Fruit fly (Drosophila melanogaster): Measurements from ENCODE around the gene CG11768.

CG11768 gene

dm6 chr3R:8785451-8785850, 17.5 kb upstream of the CG11768 start:
- TF ChIP-seq usp (GFP tag; optimal IDR thresholded peaks at IDR 0.05): no peak
- no peak for TF ChIP-seq EcR (GFP tag; optimal IDR thresholded peaks at IDR 0.05)
- no peak for TF ChIP-seq Dll (optimal IDR thresholded peaks at IDR 0.05)

- TF ChIP-seq pan (optimal IDR thresholded peaks at IDR 0.05) (no peak), Dll (optimal IDR thresholded peaks at IDR 0.05) (no peak), CG8478 (optimal IDR thresholded peaks at IDR 0.05) (no peak), psq (optimal IDR thresholded peaks at IDR 0.05) (no peak), usp (GFP tag; optimal IDR thresholded peaks at IDR 0.05) (no peak)
These were observed 16.8 kb upstream of the CG11768 start for dm6 chr3R:8784788-8785187.

dm6 chr3R:8780689-8781088, 12.7 kb upstream of the CG11768 start, which contains the start of gene CG33189:
Gene CG33189 (minus strand): TSS chr3R:8780789.
- TF ChIP-seq Dll (optimal IDR thresholded peaks at IDR 0.05) (no peak), psq (optimal IDR thresholded peaks at IDR 0.05) (no peak), CG8478 (optimal IDR thresholded peaks at IDR 0.05) (no peak), usp (GFP tag; optimal IDR thresholded peaks at IDR 0.05) (no peak), EcR (GFP tag; optimal IDR thresholded peaks at IDR 0.05) (no peak), pan (optimal IDR thresholded peaks at IDR 0.05) (no peak)

- no peak for TF ChIP-seq pan (optimal IDR thresholded peaks at IDR 0.05)
- no peak for TF ChIP-seq usp (GFP tag; optimal IDR thresholded peaks at IDR 0.05)
- TF ChIP-seq psq (optimal IDR thresholded peaks at IDR 0.05): no peak
- TF ChIP-seq Dll (optimal IDR thresholded peaks at IDR 0.05): no peak
- TF ChIP-seq CG8478 (optimal IDR thresholded peaks at IDR 0.05): no peak
- no peak for TF ChIP-seq EcR (GFP tag; optimal IDR thresholded peaks at IDR 0.05)
These were observed 11.8 kb upstream of the CG11768 start, which contains the start of gene CG33191 for dm6 chr3R:8779823-8780222. Gene CG33191 (minus strand): TSS chr3R:8779923.

- no peak for TF ChIP-seq EcR (GFP tag; optimal IDR thresholded peaks at IDR 0.05)
- no peak for TF ChIP-seq Dll (optimal IDR thresholded peaks at IDR 0.05)
- TF ChIP-seq usp (GFP tag; optimal IDR thresholded peaks at IDR 0.05): no peak
- TF ChIP-seq psq (optimal IDR thresholded peaks at IDR 0.05): no peak
- TF ChIP-seq pan (optimal IDR thresholded peaks at IDR 0.05): no peak
- no peak for TF ChIP-seq CG8478 (optimal IDR thresholded peaks at IDR 0.05)
These were observed 5.1 kb upstream of the CG11768 start, which contains the start of gene CG34301 for dm6 chr3R:8773135-8773534. Gene CG34301 (plus strand): TSS chr3R:8773435.

dm6 chr3R:8772591-8772990, 4.6 kb upstream of the CG11768 start, which contains the start of gene CG13318:
Gene CG13318 (minus strand): TSS chr3R:8772691.
- TF ChIP-seq Dll (optimal IDR thresholded peaks at IDR 0.05): no peak
- no peak for TF ChIP-seq EcR (GFP tag; optimal IDR thresholded peaks at IDR 0.05)
- no peak for TF ChIP-seq psq (optimal IDR thresholded peaks at IDR 0.05)
- no peak for TF ChIP-seq pan (optimal IDR thresholded peaks at IDR 0.05)
- no peak for TF ChIP-seq CG8478 (optimal IDR thresholded peaks at IDR 0.05)
- no peak for TF ChIP-seq usp (GFP tag; optimal IDR thresholded peaks at IDR 0.05)

dm6 chr3R:8769094-8769493, 1.1 kb upstream of the CG11768 start, which contains the start of gene CG8236:
Gene CG8236 (plus strand): TSS chr3R:8769394.
- TF ChIP-seq EcR (GFP tag; optimal IDR thresholded peaks at IDR 0.05): no peak
- TF ChIP-seq CG8478 (optimal IDR thresholded peaks at IDR 0.05): no peak
- no peak for TF ChIP-seq Dll (optimal IDR thresholded peaks at IDR 0.05)
- no peak for TF ChIP-seq usp (GFP tag; optimal IDR thresholded peaks at IDR 0.05)
- TF ChIP-seq psq (optimal IDR thresholded peaks at IDR 0.05): no peak
- no peak for TF ChIP-seq pan (optimal IDR thresholded peaks at IDR 0.05)

dm6 chr3R:8748776-8749126, 19.2 kb downstream of the CG11768 start:
- TF ChIP-seq usp (GFP tag; optimal IDR thresholded peaks at IDR 0.05): no peak
- no peak for TF ChIP-seq psq (optimal IDR thresholded peaks at IDR 0.05)
- TF ChIP-seq CG8478 (optimal IDR thresholded peaks at IDR 0.05): no peak
- no peak for TF ChIP-seq pan (optimal IDR thresholded peaks at IDR 0.05)
- no peak for TF ChIP-seq Dll (optimal IDR thresholded peaks at IDR 0.05)
- TF ChIP-seq EcR (GFP tag; optimal IDR thresholded peaks at IDR 0.05): no peak

- TF ChIP-seq EcR (GFP tag; optimal IDR thresholded peaks at IDR 0.05) (peak; percentile 66 to 75), CG8478 (optimal IDR thresholded peaks at IDR 0.05) (no peak), pan (optimal IDR thresholded peaks at IDR 0.05) (no peak)
These were observed 19.9 kb downstream of the CG11768 start for dm6 chr3R:8747871-8748775.

- no peak for TF ChIP-seq CG8478 (optimal IDR thresholded peaks at IDR 0.05)
- no peak for TF ChIP-seq psq (optimal IDR thresholded peaks at IDR 0.05)
- TF ChIP-seq EcR (GFP tag; optimal IDR thresholded peaks at IDR 0.05): no peak
- TF ChIP-seq usp (GFP tag; optimal IDR thresholded peaks at IDR 0.05): no peak
- TF ChIP-seq pan (optimal IDR thresholded peaks at IDR 0.05): no peak
- no peak for TF ChIP-seq Dll (optimal IDR thresholded peaks at IDR 0.05)
These were observed 20.7 kb downstream of the CG11768 start, which contains the start of the genes CG9801 and Nasp for dm6 chr3R:8747134-8747870. Gene CG9801 (minus strand): TSS chr3R:8747675. Gene Nasp (plus strand): TSS chr3R:8747798.

dm6 chr3R:8746354-8746753, 21.6 kb downstream of the CG11768 start:
- TF ChIP-seq psq (optimal IDR thresholded peaks at IDR 0.05): no peak
- TF ChIP-seq pan (optimal IDR thresholded peaks at IDR 0.05): no peak
- no peak for TF ChIP-seq CG8478 (optimal IDR thresholded peaks at IDR 0.05)
- TF ChIP-seq EcR (GFP tag; optimal IDR thresholded peaks at IDR 0.05): no peak

- TF ChIP-seq CG8478 (optimal IDR thresholded peaks at IDR 0.05) (no peak), psq (optimal IDR thresholded peaks at IDR 0.05) (no peak), EcR (GFP tag; optimal IDR thresholded peaks at IDR 0.05) (no peak), Dll (optimal IDR thresholded peaks at IDR 0.05) (no peak), usp (GFP tag; optimal IDR thresholded peaks at IDR 0.05) (no peak)
These were observed 23.8 kb downstream of the CG11768 start for dm6 chr3R:8744198-8744597.

Measured in whole organism.